Worm (Caenorhabditis elegans) whole organism, L2 larva: ENCODE results near the gene K09C6.10.

Source experiments
- Y55F3AM.14 ChIP-seq: fragments of 200-800 bp; sonication (Bioruptor generic); optimal IDR thresholded peaks from 2 replicates; lab custom pipeline; 2018; ENCODE audit warnings: mild to moderate bottlenecking, missing genetic modification characterization, missing compliant biosample characterization
- elt-1 ChIP-seq: fragments of 150-350 bp; optimal IDR thresholded peaks from 2 replicates; lab custom pipeline; 2014; ENCODE audit warnings: missing biosample characterization, missing genetic modification characterization
- nhr-77 ChIP-seq: fragments of 150-350 bp; optimal IDR thresholded peaks from 2 replicates; lab custom pipeline; 2014; ENCODE audit warnings: missing biosample characterization, missing genetic modification characterization

DNA sequence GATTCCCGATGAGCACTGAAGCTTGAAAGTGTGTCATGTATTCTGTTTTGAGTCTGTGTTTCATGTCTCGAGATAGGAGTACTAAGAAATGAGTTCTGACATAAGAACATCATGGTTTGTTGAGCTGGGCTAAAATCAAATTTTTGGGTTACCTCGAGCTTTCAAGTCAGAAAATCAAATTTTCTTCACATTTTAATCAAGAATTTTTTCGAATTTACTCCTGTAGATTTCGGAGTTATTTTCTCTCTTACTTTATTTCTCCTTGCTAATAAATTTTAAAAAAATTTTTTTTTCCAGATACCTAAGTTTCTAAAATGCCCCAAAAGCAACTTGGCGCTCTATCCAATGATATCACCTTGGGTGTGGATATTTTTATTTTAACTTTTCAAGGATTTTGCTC lies 13.1 kb upstream of the K09C6.10 start, which contains the start of gene F41H8.2:
- TF ChIP-seq nhr-77 (tag; lab: Kevin White, UChicago), result no peak
- no peak for TF ChIP-seq Y55F3AM.14 (GFP tag; lab: Kevin White, UChicago)
- TF ChIP-seq elt-1 (tag; lab: Kevin White, UChicago), result no peak
